Worm (Caenorhabditis elegans) whole organism, L4 larva: ENCODE measurements around the gene cest-24.

Experiments
- F37D6.2 ChIP-seq: sonication (generic microtip); optimal IDR thresholded peaks from 2 replicates; lab custom pipeline; 2016; ENCODE audit warnings: mild to moderate bottlenecking, missing genetic modification characterization, missing compliant biosample characterization
- F44E2.7 ChIP-seq: fragments of 200-800 bp; sonication (Bioruptor generic); IDR thresholded peaks from 2 replicates; pipeline ENCODE4 v2.1.2; 2022; ENCODE audit warnings: missing genetic modification characterization, missing compliant biosample characterization
- Y105C5A.15 ChIP-seq: fragments of 200-800 bp; sonication (Bioruptor generic); IDR thresholded peaks from 2 replicates; pipeline ENCODE4 v1.3.6; 2022; ENCODE audit warnings: missing genetic modification characterization, missing compliant biosample characterization
- ZK546.5 ChIP-seq, 2 experiments: sonication (generic microtip); optimal IDR thresholded peaks; 2 replicates each; lab custom pipeline; 2017; ENCODE audit warnings: missing biosample characterization in 2 of 2, missing genetic modification characterization in 2 of 2
- ama-1 ChIP-seq: fragments of 150-350 bp; optimal IDR thresholded peaks from 2 replicates; lab custom pipeline; 2014; ENCODE audit warnings: inconsistent platforms, mixed read lengths
- arid-1 ChIP-seq: fragments of 200-800 bp; sonication (Bioruptor generic); conservative IDR thresholded peaks from 2 replicates; pipeline ENCODE4 v1.3.6; 2022; ENCODE audit warnings: missing genetic modification reagents, missing genetic modification characterization, missing compliant biosample characterization
- attf-4 ChIP-seq: sonication (generic microtip); optimal IDR thresholded peaks from 3 replicates; lab custom pipeline; 2017; ENCODE audit warnings: missing biosample characterization, missing genetic modification characterization
- ceh-20 ChIP-seq: fragments of 200-800 bp; sonication (Bioruptor generic); IDR thresholded peaks from 2 replicates; pipeline ENCODE4 v1.3.6; 2022; ENCODE audit warnings: missing genetic modification reagents, missing genetic modification characterization, missing compliant biosample characterization
- ceh-28 ChIP-seq: fragments of 150-350 bp; optimal IDR thresholded peaks from 2 replicates; lab custom pipeline; 2014; ENCODE audit warnings: missing biosample characterization, missing genetic modification reagents, missing genetic modification characterization
- ceh-32 ChIP-seq: sonication (generic microtip); optimal IDR thresholded peaks from 2 replicates; lab custom pipeline; 2016; ENCODE audit warnings: mild to moderate bottlenecking, missing genetic modification characterization, missing compliant biosample characterization; ENCODE audit not compliant: poor library complexity
- ceh-62 ChIP-seq: sonication (generic microtip); optimal IDR thresholded peaks from 2 replicates; lab custom pipeline; 2017; ENCODE audit warnings: missing biosample characterization, missing genetic modification characterization
- ctbp-1 ChIP-seq: fragments of 200-800 bp; sonication (Bioruptor generic); IDR thresholded peaks from 2 replicates; pipeline ENCODE4 v1.3.6; 2022; ENCODE audit warnings: missing genetic modification reagents, missing genetic modification characterization, missing compliant biosample characterization
- daf-12 ChIP-seq: fragments of 150-350 bp; optimal IDR thresholded peaks from 2 replicates; lab custom pipeline; 2014; ENCODE audit warnings: missing biosample characterization, missing genetic modification reagents, missing genetic modification characterization
- daf-19 ChIP-seq: fragments of 200-800 bp; sonication (Bioruptor generic); conservative IDR thresholded peaks from 2 replicates; pipeline ENCODE4 v1.3.6; 2022; ENCODE audit warnings: missing genetic modification characterization, missing compliant biosample characterization
- dpl-1 ChIP-seq: fragments of 150-350 bp; optimal IDR thresholded peaks from 2 replicates; lab custom pipeline; 2014; ENCODE audit warnings: missing biosample characterization, missing genetic modification reagents, missing genetic modification characterization
- dve-1 ChIP-seq: sonication (generic microtip); optimal IDR thresholded peaks from 2 replicates; lab custom pipeline; 2017; ENCODE audit warnings: antibody characterized with exemption, mild to moderate bottlenecking, missing genetic modification characterization, missing compliant biosample characterization; ENCODE audit not compliant: insufficient read depth
- egl-27 ChIP-seq: sonication (generic microtip); optimal IDR thresholded peaks from 3 replicates; lab custom pipeline; 2017; ENCODE audit warnings: missing biosample characterization, missing genetic modification reagents, missing genetic modification characterization
- fkh-10 ChIP-seq: fragments of 150-350 bp; optimal IDR thresholded peaks from 2 replicates; lab custom pipeline; 2014; ENCODE audit warnings: missing biosample characterization, missing genetic modification reagents, missing genetic modification characterization
- fos-1 ChIP-seq: fragments of 150-350 bp; optimal IDR thresholded peaks from 2 replicates; lab custom pipeline; 2014; ENCODE audit warnings: missing biosample characterization, missing genetic modification characterization
- gei-8 ChIP-seq: fragments of 200-800 bp; sonication (Bioruptor generic); optimal IDR thresholded peaks from 2 replicates; lab custom pipeline; 2018; ENCODE audit warnings: mild to moderate bottlenecking, missing genetic modification characterization, missing compliant biosample characterization
- hlh-11 ChIP-seq: fragments of 200-800 bp; sonication (Bioruptor generic); optimal IDR thresholded peaks from 2 replicates; lab custom pipeline; 2018; ENCODE audit warnings: mild to moderate bottlenecking, missing genetic modification characterization, missing compliant biosample characterization
- lin-13 ChIP-seq: fragments of 150-350 bp; optimal IDR thresholded peaks from 2 replicates; lab custom pipeline; 2014; ENCODE audit warnings: missing biosample characterization, missing genetic modification reagents, missing genetic modification characterization
- lin-15B ChIP-seq: fragments of 150-350 bp; sonication (generic microtip); optimal IDR thresholded peaks from 3 replicates; lab custom pipeline; 2014; ENCODE audit warnings: missing biosample characterization, missing genetic modification characterization
- lin-38 ChIP-seq: fragments of 200-800 bp; sonication (Bioruptor generic); IDR thresholded peaks from 2 replicates; pipeline ENCODE4 v1.3.6; 2022; ENCODE audit warnings: missing genetic modification reagents, missing genetic modification characterization, missing compliant biosample characterization
- madf-5 ChIP-seq, 2 experiments: fragments of 200-800 bp; sonication (Bioruptor generic); IDR thresholded peaks; 2 replicates each; pipeline ENCODE4 v1.3.6; 2022; ENCODE audit warnings: missing compliant biosample characterization in 2 of 2, missing genetic modification characterization in 2 of 2
- madf-9 ChIP-seq: fragments of 200-800 bp; sonication (Bioruptor generic); conservative IDR thresholded peaks from 2 replicates; pipeline ENCODE4 v1.3.6; 2022; ENCODE audit warnings: missing genetic modification reagents, missing genetic modification characterization, missing compliant biosample characterization
- mdt-29 ChIP-seq: fragments of 200-800 bp; sonication (Bioruptor generic); IDR thresholded peaks from 2 replicates; pipeline ENCODE4 v1.3.6; 2022; ENCODE audit warnings: missing genetic modification reagents, missing genetic modification characterization, missing compliant biosample characterization
- mes-2 ChIP-seq: sonication (generic microtip); optimal IDR thresholded peaks from 2 replicates; lab custom pipeline; 2016; ENCODE audit warnings: missing genotype, mild to moderate bottlenecking, missing genetic modification characterization, missing compliant biosample characterization; ENCODE audit not compliant: poor library complexity, severe bottlenecking
- mxl-2 ChIP-seq: fragments of 200-800 bp; sonication (Bioruptor generic); conservative IDR thresholded peaks from 2 replicates; pipeline ENCODE4 v1.3.6; 2022; ENCODE audit warnings: missing genetic modification reagents, missing genetic modification characterization, missing compliant biosample characterization
- mxl-3 ChIP-seq: fragments of 200-800 bp; sonication (Bioruptor generic); optimal IDR thresholded peaks from 2 replicates; lab custom pipeline; 2018; ENCODE audit warnings: mild to moderate bottlenecking, missing genetic modification characterization, missing compliant biosample characterization
- nhr-10 ChIP-seq: fragments of 150-350 bp; optimal IDR thresholded peaks from 2 replicates; lab custom pipeline; 2014; ENCODE audit warnings: missing biosample characterization, missing genetic modification characterization
- nhr-237 ChIP-seq: sonication (generic microtip); optimal IDR thresholded peaks from 2 replicates; lab custom pipeline; 2017; ENCODE audit warnings: missing biosample characterization, missing genetic modification characterization
- nhr-25 ChIP-seq: sonication (generic microtip); optimal IDR thresholded peaks from 2 replicates; lab custom pipeline; 2017; ENCODE audit warnings: missing genetic modification characterization, mild to moderate bottlenecking, missing compliant biosample characterization, antibody characterized with exemption, moderate library complexity, borderline replicate concordance; ENCODE audit not compliant: insufficient read depth
- nhr-28 ChIP-seq: fragments of 150-350 bp; optimal IDR thresholded peaks from 2 replicates; lab custom pipeline; 2014; ENCODE audit warnings: missing biosample characterization, missing genetic modification characterization
- nhr-42 ChIP-seq: fragments of 200-800 bp; sonication (Bioruptor generic); IDR thresholded peaks from 2 replicates; pipeline ENCODE4 v1.3.6; 2022; ENCODE audit warnings: missing genetic modification characterization, missing compliant biosample characterization
- nhr-76 ChIP-seq: fragments of 150-350 bp; optimal IDR thresholded peaks from 2 replicates; lab custom pipeline; 2014; ENCODE audit warnings: missing biosample characterization, missing genetic modification characterization
- nhr-77 ChIP-seq: fragments of 150-350 bp; optimal IDR thresholded peaks from 2 replicates; lab custom pipeline; 2014; ENCODE audit warnings: missing biosample characterization, missing genetic modification characterization
- php-3 ChIP-seq: fragments of 200-800 bp; sonication (Bioruptor generic); IDR thresholded peaks from 2 replicates; pipeline ENCODE4 v1.3.6; 2022; ENCODE audit warnings: missing genetic modification reagents, missing genetic modification characterization, missing compliant biosample characterization
- pqm-1 ChIP-seq: sonication (generic microtip); optimal IDR thresholded peaks from 2 replicates; lab custom pipeline; 2017; ENCODE audit warnings: missing biosample characterization, missing genetic modification characterization
- rbr-2 ChIP-seq: sonication (generic microtip); optimal IDR thresholded peaks from 2 replicates; lab custom pipeline; 2016; ENCODE audit warnings: missing genotype, missing genetic modification characterization, missing compliant biosample characterization
- skn-1 ChIP-seq: fragments of 150-350 bp; optimal IDR thresholded peaks from 2 replicates; lab custom pipeline; 2014; ENCODE audit warnings: missing biosample characterization, missing genetic modification characterization
- snpc-4 ChIP-seq: fragments of 150-350 bp; optimal IDR thresholded peaks from 2 replicates; lab custom pipeline; 2014; ENCODE audit warnings: missing biosample characterization, missing genetic modification characterization
- spr-3 ChIP-seq: fragments of 200-800 bp; sonication (Bioruptor generic); optimal IDR thresholded peaks from 2 replicates; lab custom pipeline; 2018; ENCODE audit warnings: mild to moderate bottlenecking, missing genetic modification characterization, missing compliant biosample characterization
- tra-1 ChIP-seq: fragments of 200-800 bp; sonication (Bioruptor generic); IDR thresholded peaks from 2 replicates; pipeline ENCODE4 v1.3.6; 2022; ENCODE audit warnings: missing genetic modification reagents, missing genetic modification characterization, missing compliant biosample characterization
- unc-130 ChIP-seq: sonication (generic microtip); optimal IDR thresholded peaks from 2 replicates; lab custom pipeline; 2016; ENCODE audit warnings: missing genetic modification reagents, missing genetic modification characterization, missing compliant biosample characterization
- zfp-2 ChIP-seq: sonication (generic microtip); optimal IDR thresholded peaks from 2 replicates; lab custom pipeline; 2016; ENCODE audit warnings: mild to moderate bottlenecking, missing genetic modification characterization, missing compliant biosample characterization
- zfp-3 ChIP-seq: fragments of 200-800 bp; sonication (Bioruptor generic); conservative IDR thresholded peaks from 2 replicates; pipeline ENCODE4 v1.3.6; 2022; ENCODE audit warnings: missing genetic modification reagents, missing genetic modification characterization, missing compliant biosample characterization
- ztf-7 ChIP-seq: fragments of 150-350 bp; optimal IDR thresholded peaks from 2 replicates; lab custom pipeline; 2014; ENCODE audit warnings: missing biosample characterization, missing genetic modification characterization

The cest-24 gene

DNA sequence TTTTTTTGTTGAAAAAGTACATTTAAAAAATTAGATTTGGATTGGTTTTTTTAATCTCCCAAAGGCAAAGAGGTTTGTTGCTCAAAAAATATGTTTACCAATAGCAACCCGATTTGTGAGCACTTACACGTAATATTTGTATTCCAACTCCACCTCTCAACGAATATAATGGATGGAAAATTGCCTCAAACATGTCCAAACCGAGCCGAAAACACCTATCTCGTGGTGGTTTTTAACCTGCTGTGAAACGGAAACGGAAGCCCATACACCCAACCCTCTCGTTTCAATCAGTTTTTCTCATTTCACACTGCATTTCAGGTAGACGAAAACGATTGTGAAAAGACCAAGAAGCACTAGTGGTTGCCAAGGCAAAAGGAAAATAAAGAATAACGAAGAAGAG lies at the start of gene cest-24:
Gene cest-24 (plus strand): TSS at position 301 of the 400 bp plus-strand sequence.
- TF ChIP-seq mxl-3 (GFP tag; lab: Kevin White, UChicago) (no peak), hlh-11 (no peak), dpl-1 (GFP tag; lab: Kevin White, UChicago) (no peak), dve-1 (tag; lab: Kevin White, UChicago) (no peak), snpc-4 (tag; lab: Kevin White, UChicago) (no peak), ceh-32 (tag; lab: Kevin White, UChicago) (no peak), ZK546.5 (tag; optimal IDR thresholded peaks at IDR 0.05; lab: Kevin White, UChicago) (no peak)
- TF ChIP-seq, all 104 proteins: peak for 0

DNA sequence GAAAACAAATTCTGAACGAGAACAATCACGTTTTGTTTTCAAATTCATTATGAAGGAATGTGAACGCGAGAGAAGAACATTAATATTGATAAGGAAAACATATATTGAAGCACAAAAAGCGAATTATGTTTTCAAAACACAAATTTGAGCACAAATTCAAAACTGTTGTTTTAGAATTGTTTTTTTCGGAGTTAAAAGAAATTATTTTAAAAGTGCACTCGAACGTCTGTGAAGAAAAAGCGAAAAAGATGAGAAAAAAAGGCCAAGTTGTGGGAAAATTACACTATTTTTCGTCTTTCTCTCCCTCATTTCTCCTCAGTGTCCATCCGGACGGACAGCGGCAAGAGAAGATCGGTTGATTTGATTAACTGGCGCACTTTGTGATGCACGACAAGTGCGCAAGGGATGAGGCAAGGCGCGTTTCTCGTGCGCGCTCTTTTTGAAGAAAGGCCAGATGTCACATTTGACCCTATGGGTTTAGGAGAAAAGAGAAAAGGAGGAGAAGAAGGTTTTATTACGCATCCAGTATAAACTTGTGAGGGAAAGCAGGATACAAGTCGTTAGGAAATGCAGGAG lies 49.4 kb upstream of the cest-24 start, which contains the start of gene mrck-1:
Gene mrck-1 (minus strand): TSS at position 51 of the 576 bp plus-strand sequence.
- TF ChIP-seq egl-27 (no peak), nhr-42 (peak; percentile 76; the same call in 1 of the 2 replicates), ZK546.5 (tag; optimal IDR thresholded peaks at IDR 0.05; lab: Kevin White, UChicago) (no peak), madf-5 (GFP tag; IDR thresholded peaks at IDR 0.05; lab: Robert Waterston, UW) (peak; percentile 14 to 51; a peak in 1 of 4 replicates), madf-9 (GFP tag; lab: Robert Waterston, UW) (peak; percentile 72; the same call in 1 of the 2 replicates), ceh-32 (tag; lab: Kevin White, UChicago) (peak; percentile 70), ceh-20 (peak; percentile 94), F44E2.7 (no peak), nhr-25 (tag; lab: Kevin White, UChicago) (peak; percentile 52), spr-3 (peak; percentile 64), zfp-2 (tag; lab: Kevin White, UChicago) (no peak), daf-12 (tag; lab: Kevin White, UChicago) (no peak), fkh-10 (GFP tag; lab: Kevin White, UChicago) (peak; percentile 94), rbr-2 (peak; percentile 94), mes-2 (tag; lab: Kevin White, UChicago) (peak; percentile 92), nhr-28 (peak; percentile 72), nhr-237 (tag; lab: Kevin White, UChicago) (no peak), ceh-62 (tag; lab: Kevin White, UChicago) (no peak), unc-130 (GFP tag; lab: Kevin White, UChicago) (no peak), attf-4 (tag; lab: Kevin White, UChicago) (no peak), ctbp-1 (GFP tag; lab: Robert Waterston, UW) (peak; percentile 97), Y105C5A.15 (GFP tag; lab: Robert Waterston, UW) (no peak), mxl-3 (GFP tag; lab: Kevin White, UChicago) (peak; percentile 88), pqm-1 (tag; lab: Kevin White, UChicago) (no peak), dve-1 (tag; lab: Kevin White, UChicago) (peak; percentile 85), lin-13 (peak; percentile 86), arid-1 (peak; percentile 84), fos-1 (no peak), skn-1 (tag; lab: Kevin White, UChicago) (no peak), nhr-76 (no peak), mdt-29 (GFP tag; lab: Robert Waterston, UW) (no peak), tra-1 (peak; percentile 88), lin-15B (tag; lab: Kevin White, UChicago) (no peak), lin-38 (peak; percentile 81), nhr-10 (no peak), ama-1 (lab: Kevin White, UChicago) (peak; percentile 45), zfp-3 (GFP tag; lab: Robert Waterston, UW) (no peak), nhr-77 (peak; percentile 58), ceh-28 (tag; lab: Kevin White, UChicago) (no peak), mxl-2 (GFP tag; lab: Robert Waterston, UW) (no peak), ztf-7 (tag; lab: Kevin White, UChicago) (peak; percentile 45), php-3 (GFP tag; lab: Robert Waterston, UW) (peak; percentile 11; the same call in 1 of the 2 replicates), gei-8 (GFP tag; lab: Kevin White, UChicago) (no peak), daf-19 (GFP tag; lab: Robert Waterston, UW) (no peak), F37D6.2 (peak; percentile 92)
